Fruit fly (Drosophila melanogaster) whole organism, embryonic: ENCODE data around the gene Ttc19.

Experiments used
- ATbp ChIP-seq: fragments of 200-800 bp; sonication (Bioruptor generic); optimal IDR thresholded peaks from 2 replicates; lab custom pipeline; 2017; ENCODE audit warnings: missing biosample characterization, mild to moderate bottlenecking, missing genetic modification characterization, missing genetic modification reagents
- Abd-B ChIP-seq: fragments of 200-800 bp; sonication (Bioruptor generic); optimal IDR thresholded peaks from 2 replicates; lab custom pipeline; 2018; ENCODE audit warnings: missing biosample characterization, mild to moderate bottlenecking, missing genetic modification characterization, moderate library complexity
- Ada2b ChIP-seq: fragments of 200-800 bp; sonication (Bioruptor generic); IDR thresholded peaks from 2 replicates; pipeline ENCODE4 v1.3.6; 2022; ENCODE audit warnings: missing biosample characterization, missing genetic modification characterization
- BtbVII ChIP-seq: fragments of 200-800 bp; sonication (Bioruptor generic); optimal IDR thresholded peaks from 3 replicates; lab custom pipeline; 2017; ENCODE audit warnings: missing biosample characterization, mild to moderate bottlenecking, missing genetic modification characterization
- CG11456 ChIP-seq: fragments of 200-800 bp; sonication (Bioruptor generic); IDR thresholded peaks from 3 replicates; pipeline ENCODE4 v1.3.6; 2022; ENCODE audit warnings: missing biosample characterization, missing genetic modification characterization
- CG12155 ChIP-seq: fragments of 200-800 bp; sonication (Bioruptor generic); optimal IDR thresholded peaks from 3 replicates; lab custom pipeline; 2016; ENCODE audit warnings: missing biosample characterization, missing genetic modification characterization
- CG12219 ChIP-seq: fragments of 200-800 bp; sonication (Bioruptor generic); optimal IDR thresholded peaks from 3 replicates; lab custom pipeline; 2018; ENCODE audit warnings: missing biosample characterization, mild to moderate bottlenecking, missing genetic modification characterization
- CG1233 ChIP-seq: fragments of 200-800 bp; sonication (Bioruptor generic); optimal IDR thresholded peaks from 4 replicates; lab custom pipeline; 2018; ENCODE audit warnings: missing biosample characterization, mild to moderate bottlenecking, missing genetic modification characterization
- CG14667 ChIP-seq: fragments of 200-800 bp; sonication (Bioruptor generic); IDR thresholded peaks from 2 replicates; pipeline ENCODE4 v1.3.6; 2022; ENCODE audit warnings: missing biosample characterization, missing genetic modification characterization
- CG15011 ChIP-seq: fragments of 200-800 bp; sonication (Bioruptor generic); optimal IDR thresholded peaks from 3 replicates; lab custom pipeline; 2018; ENCODE audit warnings: missing biosample characterization, mild to moderate bottlenecking, missing genetic modification characterization
- CG17359 ChIP-seq: fragments of 200-800 bp; sonication (Bioruptor generic); optimal IDR thresholded peaks from 3 replicates; lab custom pipeline; 2018; ENCODE audit warnings: missing biosample characterization, mild to moderate bottlenecking, missing genetic modification characterization, moderate library complexity
- CG1832 ChIP-seq: fragments of 200-800 bp; sonication (Bioruptor generic); optimal IDR thresholded peaks from 2 replicates; lab custom pipeline; 2017; ENCODE audit warnings: missing biosample characterization, mild to moderate bottlenecking, missing genetic modification characterization, inconsistent platforms
- CG18599 ChIP-seq: fragments of 200-800 bp; sonication (Bioruptor generic); optimal IDR thresholded peaks from 3 replicates; lab custom pipeline; 2017; ENCODE audit warnings: missing biosample characterization, missing genetic modification characterization, mild to moderate bottlenecking, moderate library complexity, missing genetic modification reagents
- CG2116 ChIP-seq: fragments of 200-800 bp; sonication (Bioruptor generic); optimal IDR thresholded peaks from 3 replicates; lab custom pipeline; 2018; ENCODE audit warnings: missing biosample characterization, mild to moderate bottlenecking, missing genetic modification characterization
- CG3065 ChIP-seq: fragments of 200-800 bp; sonication (Bioruptor generic); optimal IDR thresholded peaks from 2 replicates; lab custom pipeline; 2016; ENCODE audit warnings: missing biosample characterization, missing genetic modification characterization
- CG3838 ChIP-seq: fragments of 200-800 bp; sonication (Bioruptor generic); optimal IDR thresholded peaks from 3 replicates; lab custom pipeline; 2016; ENCODE audit warnings: missing biosample characterization, missing genetic modification characterization
- CG42726 ChIP-seq: fragments of 200-800 bp; sonication (Bioruptor generic); IDR thresholded peaks from 2 replicates; pipeline ENCODE4 v1.3.6; 2022; ENCODE audit warnings: missing biosample characterization, missing genetic modification characterization; ENCODE audit not compliant: partially characterized antibody
- CG6791 ChIP-seq: fragments of 200-800 bp; sonication (Bioruptor generic); IDR thresholded peaks from 3 replicates; pipeline ENCODE4 v1.3.6; 2022; ENCODE audit warnings: missing biosample characterization, missing genetic modification characterization; ENCODE audit not compliant: partially characterized antibody
- CG8944 ChIP-seq: fragments of 200-800 bp; sonication (Bioruptor generic); optimal IDR thresholded peaks from 3 replicates; lab custom pipeline; 2016; ENCODE audit warnings: missing biosample characterization, missing genetic modification characterization
- CG9727 ChIP-seq: fragments of 200-800 bp; sonication (Bioruptor generic); optimal IDR thresholded peaks from 3 replicates; lab custom pipeline; 2017; ENCODE audit warnings: missing biosample characterization, mild to moderate bottlenecking, missing genetic modification characterization
- Ets97D ChIP-seq: fragments of 200-800 bp; sonication (Bioruptor generic); optimal IDR thresholded peaks from 3 replicates; lab custom pipeline; 2016; ENCODE audit warnings: missing biosample characterization, missing genetic modification characterization
- HHEX ChIP-seq: fragments of 200-800 bp; sonication (Bioruptor generic); optimal IDR thresholded peaks from 3 replicates; lab custom pipeline; 2017; ENCODE audit warnings: missing biosample characterization, mild to moderate bottlenecking, missing genetic modification characterization, missing genetic modification reagents
- HLHmδ ChIP-seq: fragments of 200-800 bp; sonication (Bioruptor generic); optimal IDR thresholded peaks from 2 replicates; lab custom pipeline; 2018; ENCODE audit warnings: missing biosample characterization, mild to moderate bottlenecking, missing genetic modification characterization, moderate library complexity
- MESR4 ChIP-seq: fragments of 200-800 bp; sonication (Bioruptor generic); optimal IDR thresholded peaks from 2 replicates; lab custom pipeline; 2018; ENCODE audit warnings: missing biosample characterization, mild to moderate bottlenecking, missing genetic modification characterization, moderate library complexity
- Mrtf ChIP-seq: fragments of 200-800 bp; sonication (Bioruptor generic); IDR thresholded peaks from 3 replicates; pipeline ENCODE4 v1.3.6; 2022; ENCODE audit warnings: missing biosample characterization, missing genetic modification characterization
- NK7.1 ChIP-seq: fragments of 200-800 bp; sonication (Bioruptor generic); optimal IDR thresholded peaks from 3 replicates; lab custom pipeline; 2016; ENCODE audit warnings: missing biosample characterization, missing genetic modification characterization
- Neu2 ChIP-seq: fragments of 200-800 bp; sonication (Bioruptor generic); optimal IDR thresholded peaks from 3 replicates; lab custom pipeline; 2016; ENCODE audit warnings: missing biosample characterization, missing genetic modification characterization, borderline replicate concordance
- Oli ChIP-seq: fragments of 200-800 bp; sonication (Bioruptor generic); optimal IDR thresholded peaks from 2 replicates; lab custom pipeline; 2018; ENCODE audit warnings: missing biosample characterization, mild to moderate bottlenecking, missing genetic modification characterization, moderate library complexity
- TFAM ChIP-seq: fragments of 200-800 bp; sonication (Bioruptor generic); optimal IDR thresholded peaks from 2 replicates; lab custom pipeline; 2017; ENCODE audit warnings: missing biosample characterization, missing genetic modification characterization, inconsistent platforms
- Trl ChIP-seq, 3 experiments: fragments of >200 bp in 2 of 3; fragments of 200-800 bp in 1 of 3; sonication (Bioruptor generic) in 1 of 3; optimal IDR thresholded peaks; 2 replicates in 1 of 3; 3 replicates in 2 of 3; lab custom pipeline; 2016 to 2017; ENCODE audit warnings: missing biosample characterization in 1 of 3, missing genetic modification characterization in 1 of 3
- Xrp1 ChIP-seq: fragments of 200-800 bp; sonication (Bioruptor generic); IDR thresholded peaks from 2 replicates; pipeline ENCODE4 v1.3.6; 2022; ENCODE audit warnings: missing biosample characterization, missing genetic modification characterization
- ap ChIP-seq: fragments of 200-800 bp; sonication (Bioruptor generic); IDR thresholded peaks from 2 replicates; pipeline ENCODE4 v1.3.6; 2022; ENCODE audit warnings: missing biosample characterization, missing genetic modification characterization
- br ChIP-seq: fragments of >200 bp; optimal IDR thresholded peaks from 2 replicates; lab custom pipeline; 2017
- bsh ChIP-seq, 2 experiments: fragments of 200-800 bp; sonication (Bioruptor generic); optimal IDR thresholded peaks; 2 replicates each; lab custom pipeline; 2017 to 2018; ENCODE audit warnings: mild to moderate bottlenecking in 2 of 2, missing biosample characterization in 2 of 2, missing genetic modification characterization in 2 of 2, moderate library complexity in 1 of 2
- chm ChIP-seq: fragments of 200-800 bp; sonication (Bioruptor generic); IDR thresholded peaks from 2 replicates; pipeline ENCODE4 v1.3.6; 2022; ENCODE audit warnings: missing biosample characterization, missing genetic modification characterization
- fd3F ChIP-seq: fragments of 200-800 bp; sonication (Bioruptor generic); optimal IDR thresholded peaks from 2 replicates; lab custom pipeline; 2018; ENCODE audit warnings: missing biosample characterization, mild to moderate bottlenecking, missing genetic modification characterization, moderate library complexity
- hb ChIP-seq: fragments of 200-800 bp; sonication (Bioruptor generic); IDR thresholded peaks from 3 replicates; pipeline ENCODE4 v1.3.6; 2022; ENCODE audit warnings: missing biosample characterization, missing genetic modification characterization; ENCODE audit not compliant: partially characterized antibody
- lab ChIP-seq: fragments of 200-800 bp; sonication (Bioruptor generic); optimal IDR thresholded peaks from 3 replicates; lab custom pipeline; 2017; ENCODE audit warnings: missing biosample characterization, missing genetic modification characterization, mild to moderate bottlenecking, moderate library complexity, missing genetic modification reagents
- nerfin-1 ChIP-seq: fragments of 200-800 bp; sonication (Bioruptor generic); optimal IDR thresholded peaks from 3 replicates; lab custom pipeline; 2019; ENCODE audit warnings: missing biosample characterization, mild to moderate bottlenecking, missing genetic modification characterization, moderate library complexity
- oc ChIP-seq: fragments of 200-800 bp; sonication (Bioruptor generic); optimal IDR thresholded peaks from 2 replicates; lab custom pipeline; 2018; ENCODE audit warnings: missing biosample characterization, mild to moderate bottlenecking, missing genetic modification characterization, moderate library complexity
- p53 ChIP-seq: fragments of 200-800 bp; sonication (Bioruptor generic); optimal IDR thresholded peaks from 2 replicates; lab custom pipeline; 2016; ENCODE audit warnings: missing biosample characterization, missing genetic modification characterization
- phol ChIP-seq: fragments of 200-800 bp; sonication (Bioruptor generic); optimal IDR thresholded peaks from 3 replicates; lab custom pipeline; 2018; ENCODE audit warnings: missing biosample characterization, mild to moderate bottlenecking, missing genetic modification characterization, moderate library complexity
- pnt ChIP-seq: fragments of 200-800 bp; sonication (Bioruptor generic); optimal IDR thresholded peaks from 3 replicates; lab custom pipeline; 2016; ENCODE audit warnings: missing biosample characterization, missing genetic modification characterization
- repo ChIP-seq: fragments of 200-800 bp; sonication (Bioruptor generic); optimal IDR thresholded peaks from 2 replicates; lab custom pipeline; 2016; ENCODE audit warnings: missing biosample characterization, missing genetic modification characterization
- salm ChIP-seq: fragments of 200-800 bp; sonication (Bioruptor generic); optimal IDR thresholded peaks from 2 replicates; lab custom pipeline; 2018; ENCODE audit warnings: missing biosample characterization, mild to moderate bottlenecking, missing genetic modification characterization
- ssp ChIP-seq: fragments of 200-800 bp; sonication (Bioruptor generic); IDR thresholded peaks from 2 replicates; pipeline ENCODE4 v1.3.6; 2022; ENCODE audit warnings: missing biosample characterization, missing genetic modification characterization
- unpg ChIP-seq: fragments of 200-800 bp; sonication (Bioruptor generic); optimal IDR thresholded peaks from 3 replicates; lab custom pipeline; 2018; ENCODE audit warnings: missing biosample characterization, mild to moderate bottlenecking, missing genetic modification characterization, moderate library complexity
- vvl ChIP-seq: fragments of 200-800 bp; sonication (Bioruptor generic); IDR thresholded peaks from 2 replicates; pipeline ENCODE4 v1.3.6; 2022; ENCODE audit warnings: missing biosample characterization, missing genetic modification characterization
- zen ChIP-seq: fragments of 200-800 bp; sonication (Bioruptor generic); optimal IDR thresholded peaks from 3 replicates; lab custom pipeline; 2018; ENCODE audit warnings: missing biosample characterization, mild to moderate bottlenecking, missing genetic modification characterization, moderate library complexity

The Ttc19 gene

DNA sequence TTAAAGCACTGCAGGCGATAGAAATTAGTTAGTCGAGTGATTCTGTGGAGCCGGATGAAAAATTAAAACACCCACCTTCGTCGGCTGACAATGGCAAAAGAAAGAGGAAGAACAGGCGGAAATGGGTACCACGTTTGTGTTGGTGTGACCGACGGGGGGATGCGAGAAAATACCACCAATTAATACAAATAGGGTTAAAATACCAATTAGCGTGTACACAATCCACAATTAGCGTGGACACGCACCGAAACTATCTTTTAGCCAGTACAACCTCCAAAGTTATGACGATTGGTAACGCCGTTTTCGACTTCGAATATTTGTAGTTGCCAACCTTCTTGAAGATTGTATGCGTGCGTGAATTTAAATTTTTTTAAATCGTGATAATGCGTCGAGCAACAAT is 35.8 kb downstream of the Ttc19 start, which contains the start of gene RpL30 (continued):
- TF ChIP-seq Abd-B (GFP tag; lab: Kevin White, UChicago) (peak; percentile 85), chm (peak; percentile 96), fd3F (GFP tag; lab: Kevin White, UChicago) (peak; percentile 73), CG18599 (GFP tag; lab: Kevin White, UChicago) (peak; percentile 96), CG3065 (GFP tag; lab: Kevin White, UChicago) (peak; percentile 81), oc (tag; lab: Kevin White, UChicago) (peak; percentile 75), nerfin-1 (tag; lab: Kevin White, UChicago) (peak; percentile 80), CG14667 (GFP tag; lab: Robert Waterston, UW) (peak; percentile 54), CG12155 (GFP tag; lab: Kevin White, UChicago) (peak; percentile 68), Neu2 (GFP tag; lab: Kevin White, UChicago) (peak; percentile 58), lab (GFP tag; lab: Kevin White, UChicago) (peak; percentile 98), Xrp1 (GFP tag; lab: Robert Waterston, UW) (peak; percentile 11), ssp (GFP tag; lab: Robert Waterston, UW) (peak; percentile 76), ATbp (GFP tag; lab: Kevin White, UChicago) (peak; percentile 91), Mrtf (GFP tag; lab: Robert Waterston, UW) (peak; percentile 57; the same call in 2 of the 3 replicates), CG8944 (peak; percentile 73), CG11456 (GFP tag; lab: Robert Waterston, UW) (peak; percentile 93), CG6791 (peak; percentile 64), MESR4 (GFP tag; lab: Kevin White, UChicago) (peak; percentile 100), HHEX (GFP tag; lab: Kevin White, UChicago) (peak; percentile 95), CG1832 (no peak), CG15011 (GFP tag; lab: Kevin White, UChicago) (peak; percentile 89), CG2116 (GFP tag; lab: Kevin White, UChicago) (peak; percentile 90), TFAM (GFP tag; lab: Kevin White, UChicago) (peak; percentile 69), Trl (optimal IDR thresholded peaks at IDR 0.05; lab: Kevin White, UChicago) (peak in 1 of 2 experiments; percentile 12), Trl (GFP tag; optimal IDR thresholded peaks at IDR 0.05; lab: Kevin White, UChicago) (peak; percentile 94), vvl (GFP tag; lab: Robert Waterston, UW) (peak; percentile 97), phol (tag; lab: Kevin White, UChicago) (peak; percentile 91), unpg (peak; percentile 90), pnt (GFP tag; lab: Kevin White, UChicago) (peak; percentile 36), CG9727 (GFP tag; lab: Kevin White, UChicago) (peak; percentile 95), salm (tag; lab: Kevin White, UChicago) (peak; percentile 92), CG17359 (peak; percentile 88), hb (GFP tag; lab: Robert Waterston, UW) (no peak), br (lab: Kevin White, UChicago) (no peak), zen (peak; percentile 87), CG42726 (GFP tag; lab: Robert Waterston, UW) (peak; percentile 55), CG1233 (GFP tag; lab: Kevin White, UChicago) (peak; percentile 93), Ada2b (GFP tag; lab: Robert Waterston, UW) (peak; percentile 69), CG3838 (GFP tag; lab: Kevin White, UChicago) (peak; percentile 64), BtbVII (peak; percentile 95), Ets97D (GFP tag; lab: Kevin White, UChicago) (peak; percentile 100), repo (GFP tag; lab: Kevin White, UChicago) (peak; percentile 90), p53 (peak; percentile 93), NK7.1 (GFP tag; lab: Kevin White, UChicago) (peak; percentile 90), CG12219 (GFP tag; lab: Kevin White, UChicago) (peak; percentile 91), Oli (tag; lab: Kevin White, UChicago) (peak; percentile 65), bsh (GFP tag; optimal IDR thresholded peaks at IDR 0.05; lab: Kevin White, UChicago) (peak; percentile 81 to 82), HLHmδ (GFP tag; lab: Kevin White, UChicago) (peak; percentile 99), ap (peak; percentile 61; the same call in 1 of the 2 replicates)
